Worm (Caenorhabditis elegans) whole organism, mixed stage, embryonic: ENCODE data around the gene B0244.9.

Source experiments
- M03D4.4 ChIP-seq: sonication (generic microtip); optimal IDR thresholded peaks from 2 replicates; lab custom pipeline; 2017; ENCODE audit warnings: mild to moderate bottlenecking, missing genetic modification characterization, missing compliant biosample characterization
- bed-3 ChIP-seq: fragments of 200-800 bp; sonication (Bioruptor generic); optimal IDR thresholded peaks from 3 replicates; lab custom pipeline; 2018; ENCODE audit warnings: mild to moderate bottlenecking, missing genetic modification characterization, moderate library complexity, missing compliant biosample characterization
- blmp-1 ChIP-seq: fragments of 150-350 bp; optimal IDR thresholded peaks from 2 replicates; lab custom pipeline; 2014; ENCODE audit warnings: missing biosample characterization, missing genetic modification characterization
- ceh-43 ChIP-seq: fragments of 200-800 bp; sonication (Bioruptor generic); optimal IDR thresholded peaks from 2 replicates; lab custom pipeline; 2018; ENCODE audit warnings: mild to moderate bottlenecking, missing genetic modification characterization, moderate library complexity, missing compliant biosample characterization
- ceh-83 ChIP-seq: fragments of 200-800 bp; sonication (Bioruptor generic); optimal IDR thresholded peaks from 2 replicates; lab custom pipeline; 2018; ENCODE audit warnings: mild to moderate bottlenecking, missing genetic modification characterization, missing compliant biosample characterization
- ces-1 ChIP-seq: fragments of 150-350 bp; optimal IDR thresholded peaks from 2 replicates; lab custom pipeline; 2014; ENCODE audit warnings: missing biosample characterization, missing genetic modification reagents, missing genetic modification characterization
- cnd-1 ChIP-seq: fragments of 200-800 bp; sonication (Bioruptor generic); optimal IDR thresholded peaks from 2 replicates; lab custom pipeline; 2018; ENCODE audit warnings: mild to moderate bottlenecking, missing genetic modification characterization, missing compliant biosample characterization
- drap-1 ChIP-seq: fragments of 200-800 bp; sonication (Bioruptor generic); optimal IDR thresholded peaks from 3 replicates; lab custom pipeline; 2018; ENCODE audit warnings: mild to moderate bottlenecking, missing genetic modification characterization, missing compliant biosample characterization
- elt-1 ChIP-seq: sonication (generic microtip); optimal IDR thresholded peaks from 2 replicates; lab custom pipeline; 2017; ENCODE audit warnings: missing genetic modification characterization, mild to moderate bottlenecking, missing compliant biosample characterization, antibody characterized with exemption, moderate library complexity, borderline replicate concordance; ENCODE audit not compliant: insufficient read depth
- elt-3 ChIP-seq: fragments of 150-350 bp; optimal IDR thresholded peaks from 2 replicates; lab custom pipeline; 2014; ENCODE audit warnings: missing biosample characterization, missing genetic modification characterization
- flh-1 ChIP-seq: fragments of 200-800 bp; sonication (Bioruptor generic); optimal IDR thresholded peaks from 2 replicates; lab custom pipeline; 2018; ENCODE audit warnings: mild to moderate bottlenecking, missing genetic modification characterization, moderate library complexity, missing compliant biosample characterization
- ham-2 ChIP-seq: fragments of 200-800 bp; sonication (Bioruptor generic); optimal IDR thresholded peaks from 2 replicates; lab custom pipeline; 2018; ENCODE audit warnings: mild to moderate bottlenecking, missing genetic modification characterization, missing compliant biosample characterization
- lin-13 ChIP-seq: fragments of 150-350 bp; optimal IDR thresholded peaks from 2 replicates; lab custom pipeline; 2014; ENCODE audit warnings: missing biosample characterization, missing genetic modification characterization
- lin-32 ChIP-seq: fragments of 200-800 bp; sonication (Bioruptor generic); optimal IDR thresholded peaks from 2 replicates; lab custom pipeline; 2018; ENCODE audit warnings: mild to moderate bottlenecking, missing genetic modification characterization, missing compliant biosample characterization
- mab-5 ChIP-seq: fragments of 150-350 bp; optimal IDR thresholded peaks from 2 replicates; lab custom pipeline; 2014; ENCODE audit warnings: missing biosample characterization, missing genetic modification characterization
- mep-1 ChIP-seq: fragments of 150-350 bp; optimal IDR thresholded peaks from 2 replicates; lab custom pipeline; 2017; ENCODE audit warnings: missing biosample characterization, missing genetic modification reagents, missing genetic modification characterization, inconsistent platforms
- mls-2 ChIP-seq: sonication (generic microtip); optimal IDR thresholded peaks from 2 replicates; lab custom pipeline; 2016; ENCODE audit warnings: mild to moderate bottlenecking, missing genetic modification characterization, moderate library complexity, missing compliant biosample characterization
- nhr-12 ChIP-seq: fragments of 150-350 bp; optimal IDR thresholded peaks from 2 replicates; lab custom pipeline; 2014; ENCODE audit warnings: missing biosample characterization, missing genetic modification characterization
- nhr-28 ChIP-seq: fragments of 150-350 bp; optimal IDR thresholded peaks from 2 replicates; lab custom pipeline; 2014; ENCODE audit warnings: missing biosample characterization, missing genetic modification characterization
- nhr-76 ChIP-seq: sonication (generic microtip); optimal IDR thresholded peaks from 2 replicates; lab custom pipeline; 2017; ENCODE audit warnings: missing biosample characterization, missing genetic modification characterization
- sem-2 ChIP-seq: fragments of 200-800 bp; sonication (Bioruptor generic); optimal IDR thresholded peaks from 2 replicates; lab custom pipeline; 2018; ENCODE audit warnings: mild to moderate bottlenecking, missing genetic modification characterization, missing compliant biosample characterization
- snpc-4 ChIP-seq: fragments of 150-350 bp; optimal IDR thresholded peaks from 2 replicates; lab custom pipeline; 2014; ENCODE audit warnings: missing biosample characterization, missing genetic modification characterization
- unc-120 ChIP-seq: sonication (generic microtip); optimal IDR thresholded peaks from 2 replicates; lab custom pipeline; 2017; ENCODE audit warnings: missing genetic modification characterization, missing compliant biosample characterization; ENCODE audit not compliant: poor library complexity, severe bottlenecking
- unc-39 ChIP-seq: fragments of 150-350 bp; optimal IDR thresholded peaks from 2 replicates; lab custom pipeline; 2014; ENCODE audit warnings: missing biosample characterization, missing genetic modification characterization
- unc-62 ChIP-seq: fragments of 150-350 bp; optimal IDR thresholded peaks from 2 replicates; lab custom pipeline; 2014; ENCODE audit warnings: missing biosample characterization, missing genetic modification reagents, missing genetic modification characterization
- zip-8 ChIP-seq: fragments of 150-350 bp; optimal IDR thresholded peaks from 2 replicates; lab custom pipeline; 2014; ENCODE audit warnings: missing biosample characterization, missing genetic modification characterization
- ztf-11 ChIP-seq: fragments of 150-350 bp; optimal IDR thresholded peaks from 2 replicates; lab custom pipeline; 2014; ENCODE audit warnings: missing biosample characterization, missing genetic modification characterization

Gene B0244.9

ce11 chrIII:5730980-5731636 is at the start of gene B0244.9, which contains the start of gene B0244.7:
TSS of gene B0244.9 (minus strand) at chrIII:5731030.
TSS of gene B0244.7 (plus strand) at chrIII:5731501.
- TF ChIP-seq ztf-11 (tag; lab: Kevin White, UChicago) (no peak), nhr-28 (no peak), mab-5 (tag; lab: Kevin White, UChicago) (no peak), nhr-76 (tag; lab: Kevin White, UChicago) (no peak), elt-1 (no peak), M03D4.4 (tag; lab: Kevin White, UChicago) (no peak), unc-62 (GFP tag; lab: Kevin White, UChicago) (no peak)

ce11 chrIII:5769726-5770235 is 39.0 kb upstream of the B0244.9 start, which contains the start of gene cutl-23:
TSS of gene cutl-23 (plus strand) at chrIII:5770185.
- TF ChIP-seq ham-2 (GFP tag; lab: Kevin White, UChicago) (peak; percentile 55), lin-13 (no peak), bed-3 (GFP tag; lab: Kevin White, UChicago) (peak; percentile 43), ceh-83 (GFP tag; lab: Kevin White, UChicago) (peak; percentile 56), sem-2 (GFP tag; lab: Kevin White, UChicago) (no peak), unc-120 (tag; lab: Kevin White, UChicago) (peak; percentile 71), snpc-4 (tag; lab: Kevin White, UChicago) (no peak), ces-1 (GFP tag; lab: Kevin White, UChicago) (no peak), M03D4.4 (tag; lab: Kevin White, UChicago) (no peak), mep-1 (tag; lab: Kevin White, UChicago) (no peak), mls-2 (tag; lab: Kevin White, UChicago) (no peak), nhr-12 (tag; lab: Kevin White, UChicago) (no peak), drap-1 (GFP tag; lab: Kevin White, UChicago) (peak; percentile 72), unc-39 (tag; lab: Kevin White, UChicago) (no peak), elt-1 (no peak), ztf-11 (tag; lab: Kevin White, UChicago) (no peak), nhr-28 (no peak), nhr-76 (tag; lab: Kevin White, UChicago) (no peak), zip-8 (tag; lab: Kevin White, UChicago) (no peak), ceh-43 (GFP tag; lab: Kevin White, UChicago) (no peak), flh-1 (GFP tag; lab: Kevin White, UChicago) (no peak), cnd-1 (peak; percentile 61), elt-3 (tag; lab: Kevin White, UChicago) (no peak), lin-32 (GFP tag; lab: Kevin White, UChicago) (no peak), unc-62 (GFP tag; lab: Kevin White, UChicago) (no peak), blmp-1 (tag; lab: Kevin White, UChicago) (no peak)

ce11 chrIII:5763988-5764387 is 33.2 kb upstream of the B0244.9 start:
- TF ChIP-seq zip-8 (tag; lab: Kevin White, UChicago) = peak; percentile 61
- TF ChIP-seq cnd-1 = no peak
- no peak for TF ChIP-seq flh-1 (GFP tag; lab: Kevin White, UChicago)
- no peak for TF ChIP-seq ceh-43 (GFP tag; lab: Kevin White, UChicago)
- no peak for TF ChIP-seq blmp-1 (tag; lab: Kevin White, UChicago)
- TF ChIP-seq nhr-12 (tag; lab: Kevin White, UChicago) = no peak
- TF ChIP-seq, all 35 proteins: peak for 1

- no peak for TF ChIP-seq mls-2 (tag; lab: Kevin White, UChicago)
Measured at ce11 chrIII:5761886-5762285, 31.1 kb upstream of the B0244.9 start.

- TF ChIP-seq flh-1 (GFP tag; lab: Kevin White, UChicago) (no peak), ces-1 (GFP tag; lab: Kevin White, UChicago) (peak; percentile 89)
- TF ChIP-seq, all 35 proteins: peak for 1
Measured at ce11 chrIII:5760721-5761120, 29.9 kb upstream of the B0244.9 start.
